Fruit fly (Drosophila melanogaster) whole organism, prepupa: ENCODE measurements around the gene PDZ-GEF.

Experiments used
- Blimp-1 ChIP-seq: fragments of 200-800 bp; sonication (Bioruptor generic); optimal IDR thresholded peaks from 3 replicates; lab custom pipeline; 2017; ENCODE audit warnings: missing biosample characterization, missing genetic modification characterization, mild to moderate bottlenecking, moderate library complexity, missing genetic modification reagents
- CG10631 ChIP-seq: fragments of 200-800 bp; sonication (Bioruptor generic); optimal IDR thresholded peaks from 2 replicates; lab custom pipeline; 2016; ENCODE audit warnings: missing biosample characterization, missing genetic modification characterization
- CG1621 ChIP-seq: fragments of 200-800 bp; sonication (Bioruptor generic); optimal IDR thresholded peaks from 3 replicates; lab custom pipeline; 2018; ENCODE audit warnings: missing biosample characterization, mild to moderate bottlenecking, missing genetic modification characterization
- CG6163 ChIP-seq: fragments of 200-800 bp; sonication (Bioruptor generic); IDR thresholded peaks from 3 replicates; pipeline ENCODE4 v1.3.6; 2022; ENCODE audit warnings: missing biosample characterization, missing genetic modification characterization
- CG6854 ChIP-seq: fragments of 200-800 bp; sonication (Bioruptor generic); optimal IDR thresholded peaks from 2 replicates; lab custom pipeline; 2017; ENCODE audit warnings: missing biosample characterization, mild to moderate bottlenecking, missing genetic modification characterization
- Gug ChIP-seq: fragments of 200-800 bp; sonication (Bioruptor generic); IDR thresholded peaks from 2 replicates; pipeline ENCODE4 v1.3.6; 2022; ENCODE audit warnings: missing biosample characterization, missing genetic modification characterization
- Hr39 ChIP-seq: fragments of 200-800 bp; sonication (Bioruptor generic); optimal IDR thresholded peaks from 2 replicates; lab custom pipeline; 2016; ENCODE audit warnings: missing biosample characterization, missing genetic modification characterization
- Sox14 ChIP-seq: fragments of 200-800 bp; sonication (Bioruptor generic); optimal IDR thresholded peaks from 3 replicates; lab custom pipeline; 2016; ENCODE audit warnings: missing biosample characterization, missing genetic modification characterization
- dsx ChIP-seq: fragments of 200-800 bp; optimal IDR thresholded peaks from 3 replicates; lab custom pipeline; 2019; ENCODE audit warnings: missing biosample characterization, mild to moderate bottlenecking, missing genetic modification characterization, moderate library complexity; ENCODE audit not compliant: poor library complexity, severe bottlenecking
- eg ChIP-seq: fragments of 200-800 bp; sonication (Bioruptor generic); IDR thresholded peaks from 3 replicates; pipeline ENCODE4 v1.3.6; 2022; ENCODE audit warnings: missing biosample characterization, missing genetic modification characterization
- esn ChIP-seq: fragments of 200-800 bp; sonication (Bioruptor generic); optimal IDR thresholded peaks from 2 replicates; lab custom pipeline; 2016; ENCODE audit warnings: missing biosample characterization, mild to moderate bottlenecking, missing genetic modification characterization, moderate library complexity

DNA sequence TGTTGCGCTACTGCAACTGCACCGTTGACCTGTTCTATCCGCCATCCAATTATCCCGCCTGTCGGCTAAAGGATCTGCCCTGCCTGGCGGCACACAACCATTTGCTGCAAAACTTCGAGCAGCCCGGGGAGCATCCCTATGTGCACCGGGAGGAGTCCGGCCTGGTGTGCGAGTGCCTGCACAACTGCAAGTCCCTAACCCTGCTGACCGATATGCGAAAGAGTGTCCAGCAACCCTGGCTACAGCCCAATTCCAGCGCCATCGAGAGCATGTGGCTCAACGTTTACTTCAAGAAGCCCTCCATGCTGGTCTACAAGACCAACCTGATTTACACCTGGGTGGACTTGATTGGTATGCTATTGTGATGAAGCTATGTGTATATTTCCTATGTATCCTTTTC is 32.6 kb downstream of the PDZ-GEF start:
- no peak for TF ChIP-seq CG10631 (GFP tag; lab: Kevin White, UChicago)
- no peak for TF ChIP-seq Hr39 (GFP tag; lab: Kevin White, UChicago)
- TF ChIP-seq Sox14 (GFP tag; lab: Kevin White, UChicago) = no peak
- no peak for TF ChIP-seq CG6854 (GFP tag; lab: Kevin White, UChicago)
- no peak for TF ChIP-seq Gug (GFP tag; lab: Robert Waterston, UW)
- TF ChIP-seq Blimp-1 (GFP tag; lab: Kevin White, UChicago) = no peak
- TF ChIP-seq CG6163 (GFP tag; lab: Robert Waterston, UW) = no peak
- TF ChIP-seq dsx (GFP tag; lab: Kevin White, UChicago) = no peak
- no peak for TF ChIP-seq eg (GFP tag; lab: Robert Waterston, UW)
- TF ChIP-seq esn = no peak
- TF ChIP-seq CG1621 (tag; lab: Kevin White, UChicago) = no peak
